Fruit fly (Drosophila melanogaster): ENCODE measurements around the gene IFT46.
A peak's percentile ranks its signal among the peaks of the same experiment; 100 is the strongest.

The IFT46 gene

dm6 chr2L:18625470-18625869 lies 9.6 kb upstream of the IFT46 start (continued):
- TF ChIP-seq sens (GFP tag): peak; percentile 86
- TF ChIP-seq ewg (GFP tag; optimal IDR thresholded peaks at IDR 0.05): no peak
- peak; percentile 27 for TF ChIP-seq CG10209 (GFP tag; optimal IDR thresholded peaks at IDR 0.05)
- 0 out of 3 replicates have a peak, but pooled peaks have one; percentile 14 for TF ChIP-seq otp (GFP tag; IDR thresholded peaks at IDR 0.05)
- TF ChIP-seq croc (GFP tag; conservative IDR thresholded peaks at IDR 0.05): no peak
- TF ChIP-seq CG6791 (GFP tag; IDR thresholded peaks at IDR 0.05; ENCODE audit: partially characterized antibody): no peak
- TF ChIP-seq mirr (GFP tag; optimal IDR thresholded peaks at IDR 0.05): no peak
- TF ChIP-seq CG11085 (GFP tag; IDR thresholded peaks at IDR 0.05): no peak
- TF ChIP-seq vfl (GFP tag; optimal IDR thresholded peaks at IDR 0.05): no peak
- TF ChIP-seq jigr1 (GFP tag; IDR thresholded peaks at IDR 0.05): no peak
- peak; percentile 8; the same call in 1 of the 2 replicates for TF ChIP-seq sens-2 (GFP tag; IDR thresholded peaks at IDR 0.05)
- TF ChIP-seq CG10462 (GFP tag; optimal IDR thresholded peaks at IDR 0.05): no peak
- peak; percentile 4 for TF ChIP-seq Fer3 (tag; optimal IDR thresholded peaks at IDR 0.05)
- TF ChIP-seq ftz-f1 (GFP tag; optimal IDR thresholded peaks at IDR 0.05): no peak
- TF ChIP-seq Sox102F (GFP tag; optimal IDR thresholded peaks at IDR 0.05): no peak
- no peak for TF ChIP-seq CG7745 (tag; optimal IDR thresholded peaks at IDR 0.05)
- TF ChIP-seq ranshi (GFP tag; IDR thresholded peaks at IDR 0.05): no peak; the same call in 1 of the 2 replicates
- TF ChIP-seq CG3407 (GFP tag; optimal IDR thresholded peaks at IDR 0.05): peak; percentile 38
- TF ChIP-seq CG8281 (tag; optimal IDR thresholded peaks at IDR 0.05): no peak
- no peak for TF ChIP-seq chif (GFP tag; optimal IDR thresholded peaks at IDR 0.05)
- no peak for TF ChIP-seq CG4360 (GFP tag; IDR thresholded peaks at IDR 0.05)
- no peak for TF ChIP-seq mld (GFP tag; IDR thresholded peaks at IDR 0.05; ENCODE audit: partially characterized antibody)
- TF ChIP-seq nerfin-1 (tag; optimal IDR thresholded peaks at IDR 0.05): no peak
- no peak for TF ChIP-seq HLH4C (GFP tag; IDR thresholded peaks at IDR 0.05; ENCODE audit: partially characterized antibody)
- TF ChIP-seq ham (GFP tag; IDR thresholded peaks at IDR 0.05): no peak
- TF ChIP-seq trem (tag; optimal IDR thresholded peaks at IDR 0.05): no peak
- peak; percentile 55 for TF ChIP-seq CG2202 (tag; optimal IDR thresholded peaks at IDR 0.05)
- no peak for TF ChIP-seq Myb (GFP tag; optimal IDR thresholded peaks at IDR 0.05)
- peak; percentile 35 for TF ChIP-seq CG9727 (GFP tag; optimal IDR thresholded peaks at IDR 0.05)
- no peak for TF ChIP-seq CG3726 (GFP tag; IDR thresholded peaks at IDR 0.05)
- TF ChIP-seq tx (GFP tag; optimal IDR thresholded peaks at IDR 0.05): no peak
- TF ChIP-seq CG6683 (GFP tag; optimal IDR thresholded peaks at IDR 0.05): no peak
- TF ChIP-seq Rfx (GFP tag; IDR thresholded peaks at IDR 0.05): no peak
- TF ChIP-seq CG18764 (GFP tag; optimal IDR thresholded peaks at IDR 0.05): no peak
- TF ChIP-seq nom (GFP tag; optimal IDR thresholded peaks at IDR 0.05): no peak
- no peak for TF ChIP-seq CG3847 (GFP tag; IDR thresholded peaks at IDR 0.05)
- no peak for TF ChIP-seq CG4282 (GFP tag; optimal IDR thresholded peaks at IDR 0.05)
- TF ChIP-seq CG6813 (GFP tag; optimal IDR thresholded peaks at IDR 0.05): peak; percentile 37
- TF ChIP-seq CG15601 (tag; optimal IDR thresholded peaks at IDR 0.05): no peak
- TF ChIP-seq Sry-δ (GFP tag; optimal IDR thresholded peaks at IDR 0.05): no peak
- no peak for TF ChIP-seq CG9797 (GFP tag; optimal IDR thresholded peaks at IDR 0.05)
- TF ChIP-seq vvl (GFP tag; IDR thresholded peaks at IDR 0.05): 0 out of 2 replicates have a peak, but pooled peaks have one; percentile 4
- TF ChIP-seq CG11723 (GFP tag; optimal IDR thresholded peaks at IDR 0.05): no peak
- no peak for TF ChIP-seq Lpt (GFP tag; optimal IDR thresholded peaks at IDR 0.05)
- peak; percentile 47 for TF ChIP-seq lab (GFP tag; optimal IDR thresholded peaks at IDR 0.05)
- TF ChIP-seq sima (GFP tag; optimal IDR thresholded peaks at IDR 0.05): no peak
- TF ChIP-seq sug (tag; optimal IDR thresholded peaks at IDR 0.05): no peak
- TF ChIP-seq zen2 (GFP tag; IDR thresholded peaks at IDR 0.05; ENCODE audit: partially characterized antibody): no peak
- no peak for TF ChIP-seq fu2 (GFP tag; optimal IDR thresholded peaks at IDR 0.05)
- no peak for TF ChIP-seq gsb-n (tag; optimal IDR thresholded peaks at IDR 0.05)
- no peak for TF ChIP-seq Asciz (GFP tag; optimal IDR thresholded peaks at IDR 0.05)
